Worm (Caenorhabditis elegans) whole organism, L2 larva: ENCODE data around the gene fdgt-1.
"Not testable (repeated sequence)": the region's sequence is repeated elsewhere in the genome, so short reads cannot be mapped to it uniquely, and the experiment has no call there.

Source experiments
- C34F6.9 ChIP-seq: fragments of 150-350 bp; optimal IDR thresholded peaks from 2 replicates; lab custom pipeline; 2014; ENCODE audit warnings: missing biosample characterization, missing genetic modification characterization
- R02D3.7 ChIP-seq: fragments of 150-350 bp; optimal IDR thresholded peaks from 2 replicates; lab custom pipeline; 2014; ENCODE audit warnings: missing biosample characterization, missing genetic modification characterization
- ZK546.5 ChIP-seq: sonication (generic microtip); optimal IDR thresholded peaks from 2 replicates; lab custom pipeline; 2017; ENCODE audit warnings: missing biosample characterization, missing genetic modification characterization
- alr-1 ChIP-seq: fragments of 150-350 bp; optimal IDR thresholded peaks from 2 replicates; lab custom pipeline; 2014; ENCODE audit warnings: missing biosample characterization, missing genetic modification characterization
- aly-2 ChIP-seq: fragments of 150-350 bp; optimal IDR thresholded peaks from 2 replicates; lab custom pipeline; 2014; ENCODE audit warnings: missing biosample characterization, missing genetic modification characterization
- ama-1 ChIP-seq: fragments of 150-350 bp; optimal IDR thresholded peaks from 2 replicates; lab custom pipeline; 2018; ENCODE audit warnings: inconsistent platforms
- blmp-1 ChIP-seq: sonication (generic microtip); optimal IDR thresholded peaks from 2 replicates; lab custom pipeline; 2017; ENCODE audit warnings: missing genetic modification characterization, mild to moderate bottlenecking, missing compliant biosample characterization, antibody characterized with exemption, moderate library complexity; ENCODE audit not compliant: insufficient read depth
- ceh-16 ChIP-seq: fragments of 150-350 bp; optimal IDR thresholded peaks from 2 replicates; lab custom pipeline; 2014; ENCODE audit warnings: missing biosample characterization, missing genetic modification characterization
- crh-2 ChIP-seq: sonication (generic microtip); optimal IDR thresholded peaks from 2 replicates; lab custom pipeline; 2017; ENCODE audit warnings: missing biosample characterization, missing genetic modification characterization
- dmd-4 ChIP-seq: sonication (generic microtip); optimal IDR thresholded peaks from 2 replicates; lab custom pipeline; 2017; ENCODE audit warnings: missing biosample characterization, missing genetic modification characterization
- elt-1 ChIP-seq: fragments of 150-350 bp; optimal IDR thresholded peaks from 2 replicates; lab custom pipeline; 2014; ENCODE audit warnings: missing biosample characterization, missing genetic modification characterization
- elt-3 ChIP-seq: sonication (generic microtip); optimal IDR thresholded peaks from 2 replicates; lab custom pipeline; 2017; ENCODE audit warnings: missing biosample characterization, missing genetic modification characterization
- fos-1 ChIP-seq: fragments of 150-350 bp; optimal IDR thresholded peaks from 2 replicates; lab custom pipeline; 2014; ENCODE audit warnings: missing biosample characterization, missing genetic modification characterization
- lin-13 ChIP-seq: fragments of 150-350 bp; optimal IDR thresholded peaks from 2 replicates; lab custom pipeline; 2014; ENCODE audit warnings: missing biosample characterization, missing genetic modification reagents, missing genetic modification characterization
- lin-39 ChIP-seq: fragments of 150-350 bp; optimal IDR thresholded peaks from 2 replicates; lab custom pipeline; 2014; ENCODE audit warnings: missing biosample characterization, missing genetic modification reagents, missing genetic modification characterization
- lsy-2 ChIP-seq, 2 experiments: fragments of 150-350 bp in 1 of 2; sonication (generic microtip) in 1 of 2; optimal IDR thresholded peaks; 2 replicates each; lab custom pipeline; 2014 to 2017; ENCODE audit warnings: missing biosample characterization in 2 of 2, missing genetic modification characterization in 2 of 2
- mab-5 ChIP-seq: fragments of 150-350 bp; optimal IDR thresholded peaks from 2 replicates; lab custom pipeline; 2014; ENCODE audit warnings: missing biosample characterization, missing genetic modification characterization
- mbf-1 ChIP-seq: sonication (generic microtip); optimal IDR thresholded peaks from 2 replicates; lab custom pipeline; 2017; ENCODE audit warnings: missing biosample characterization, missing genetic modification characterization
- nhr-10 ChIP-seq: sonication (generic microtip); optimal IDR thresholded peaks from 2 replicates; lab custom pipeline; 2017; ENCODE audit warnings: missing biosample characterization, missing genetic modification characterization
- nhr-12 ChIP-seq: fragments of 150-350 bp; optimal IDR thresholded peaks from 2 replicates; lab custom pipeline; 2014; ENCODE audit warnings: missing biosample characterization, missing genetic modification characterization
- nhr-23 ChIP-seq: fragments of 150-350 bp; optimal IDR thresholded peaks from 2 replicates; lab custom pipeline; 2014; ENCODE audit warnings: missing biosample characterization, missing genetic modification reagents, missing genetic modification characterization
- nhr-237 ChIP-seq: fragments of 150-350 bp; optimal IDR thresholded peaks from 2 replicates; lab custom pipeline; 2014; ENCODE audit warnings: missing biosample characterization, missing genetic modification characterization
- nhr-6 ChIP-seq: fragments of 150-350 bp; optimal IDR thresholded peaks from 2 replicates; lab custom pipeline; 2014; ENCODE audit warnings: missing biosample characterization, missing genetic modification characterization
- nhr-77 ChIP-seq: fragments of 150-350 bp; optimal IDR thresholded peaks from 2 replicates; lab custom pipeline; 2014; ENCODE audit warnings: missing biosample characterization, missing genetic modification characterization
- peb-1 ChIP-seq: fragments of 150-350 bp; optimal IDR thresholded peaks from 2 replicates; lab custom pipeline; 2014; ENCODE audit warnings: missing biosample characterization, missing genetic modification characterization
- sem-4 ChIP-seq: fragments of 150-350 bp; optimal IDR thresholded peaks from 2 replicates; lab custom pipeline; 2014; ENCODE audit warnings: missing biosample characterization, missing genetic modification reagents, missing genetic modification characterization
- skn-1 ChIP-seq: sonication (generic microtip); optimal IDR thresholded peaks from 2 replicates; lab custom pipeline; 2017; ENCODE audit warnings: missing biosample characterization, missing genetic modification characterization
- snpc-4 ChIP-seq: fragments of 150-350 bp; optimal IDR thresholded peaks from 2 replicates; lab custom pipeline; 2014; ENCODE audit warnings: missing biosample characterization, missing genetic modification characterization
- unc-39 ChIP-seq: fragments of 150-350 bp; optimal IDR thresholded peaks from 2 replicates; lab custom pipeline; 2014; ENCODE audit warnings: missing biosample characterization, missing genetic modification characterization
- zag-1 ChIP-seq: fragments of 150-350 bp; optimal IDR thresholded peaks from 2 replicates; lab custom pipeline; 2014; ENCODE audit warnings: missing biosample characterization, missing genetic modification characterization
- ztf-1 ChIP-seq: fragments of 200-800 bp; sonication (Bioruptor generic); conservative IDR thresholded peaks from 2 replicates; pipeline ENCODE4 v1.3.6; 2022; ENCODE audit warnings: missing genetic modification characterization, missing compliant biosample characterization
- ztf-11 ChIP-seq: sonication (generic microtip); optimal IDR thresholded peaks from 2 replicates; lab custom pipeline; 2017; ENCODE audit warnings: missing biosample characterization, missing genetic modification characterization
- ztf-4 ChIP-seq: fragments of 150-350 bp; optimal IDR thresholded peaks from 2 replicates; lab custom pipeline; 2014; ENCODE audit warnings: missing biosample characterization, missing genetic modification characterization

fdgt-1 gene

ce11 chrII:1537321-1537720 lies 33.0 kb downstream of the fdgt-1 start, which contains the start of gene fbxb-42:
TSS of gene fbxb-42 (plus strand) at chrII:1537621.
- TF ChIP-seq ceh-16 (tag; lab: Kevin White, UChicago) (no peak), lin-39 (tag; lab: Kevin White, UChicago) (no peak), skn-1 (no peak), peb-1 (no peak), ama-1 (lab: Kevin White, UChicago) (no peak)

DNA sequence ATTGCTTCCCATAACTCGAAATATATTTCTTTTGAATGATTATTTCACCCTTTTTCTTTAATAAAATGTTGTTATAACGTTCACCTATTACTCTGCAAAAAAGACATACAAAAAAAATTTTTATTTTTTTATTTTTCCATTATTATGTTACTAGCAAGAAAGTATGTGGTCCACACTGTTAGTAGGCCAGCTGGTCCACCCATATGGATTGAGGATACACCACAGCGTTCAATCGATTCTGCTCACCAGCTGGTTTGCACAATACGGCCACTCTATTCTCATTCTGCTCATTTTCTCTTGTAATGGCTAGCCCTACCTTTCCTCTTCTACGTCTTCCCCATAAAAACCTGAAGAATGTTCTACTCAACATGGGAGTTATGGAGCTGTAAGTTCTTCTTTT lies 34.2 kb downstream of the fdgt-1 start, which contains the start of gene fbxb-44:
TSS of gene fbxb-44 (plus strand) at position 301 of the 400 bp plus-strand sequence.
- TF ChIP-seq mbf-1 = no peak
- no peak for TF ChIP-seq nhr-237 (tag; lab: Kevin White, UChicago)
- TF ChIP-seq ztf-4 (tag; lab: Kevin White, UChicago) = no peak
- TF ChIP-seq nhr-6 (tag; lab: Kevin White, UChicago) = no peak
- TF ChIP-seq C34F6.9 (tag; lab: Kevin White, UChicago) = no peak
- TF ChIP-seq lsy-2 (tag; optimal IDR thresholded peaks at IDR 0.05; lab: Kevin White, UChicago) = no peak

DNA sequence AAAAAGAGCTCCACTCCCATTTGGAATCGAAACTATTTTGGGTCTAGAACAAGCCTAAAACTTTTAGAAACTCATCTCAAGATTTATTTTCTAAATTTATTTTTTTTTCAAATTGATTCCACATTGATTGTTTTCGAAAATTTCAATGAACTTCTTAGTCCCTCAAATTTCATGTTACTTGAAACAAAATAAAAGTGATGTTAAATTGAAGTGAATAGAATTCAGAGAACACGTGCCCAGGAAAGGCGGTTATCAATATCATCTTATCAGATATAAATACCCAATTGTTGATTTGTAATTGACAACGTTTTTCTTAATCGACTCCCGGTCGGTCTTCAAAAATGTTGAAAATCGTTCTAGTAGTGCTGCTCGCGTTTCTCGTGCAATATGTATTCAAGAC lies 36.3 kb downstream of the fdgt-1 start, which contains the start of gene poml-4:
TSS of gene poml-4 (plus strand) at position 301 of the 400 bp plus-strand sequence.
- not testable (repeated sequence) for TF ChIP-seq nhr-23; ZK546.5 (tag; lab: Kevin White, UChicago); mab-5

ce11 chrII:1543182-1543581 lies 38.8 kb downstream of the fdgt-1 start, which contains the start of gene K05F6.4:
TSS of gene K05F6.4 (plus strand) at chrII:1543482.
- TF ChIP-seq blmp-1 (tag; lab: Kevin White, UChicago); skn-1; ztf-1: not testable (repeated sequence)

DNA sequence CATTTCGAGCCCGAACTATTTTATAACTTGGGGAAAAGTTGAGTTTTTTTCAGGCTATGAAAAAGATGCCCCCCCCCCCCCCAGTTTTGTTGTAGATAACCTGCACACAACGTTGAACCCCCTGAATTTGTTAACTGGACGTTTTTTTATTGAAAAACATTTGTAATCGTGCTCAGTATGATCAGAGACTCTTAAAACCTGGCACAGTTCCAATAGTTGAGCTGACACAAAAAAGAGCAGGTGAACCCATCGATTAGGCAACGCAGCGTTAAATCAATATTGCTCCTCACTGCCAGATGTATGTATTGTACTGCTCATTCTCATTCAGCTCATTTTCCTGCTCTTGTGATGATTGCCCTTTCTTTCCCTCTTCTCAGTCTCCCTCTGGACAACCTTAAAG lies 41.3 kb downstream of the fdgt-1 start, which contains the start of gene K05F6.12:
TSS of gene K05F6.12 (plus strand) at position 301 of the 400 bp plus-strand sequence.
- no peak for TF ChIP-seq lin-13 (GFP tag; lab: Kevin White, UChicago)
- no peak for TF ChIP-seq nhr-10 (tag; lab: Kevin White, UChicago)
- no peak for TF ChIP-seq ZK546.5 (tag; lab: Kevin White, UChicago)
- TF ChIP-seq nhr-6 (tag; lab: Kevin White, UChicago) = no peak
- no peak for TF ChIP-seq nhr-12 (tag; lab: Kevin White, UChicago)
- no peak for TF ChIP-seq ztf-1
- TF ChIP-seq snpc-4 (tag; lab: Kevin White, UChicago) = no peak
- TF ChIP-seq unc-39 = no peak
- no peak for TF ChIP-seq lsy-2 (tag; optimal IDR thresholded peaks at IDR 0.05; lab: Kevin White, UChicago)
- TF ChIP-seq crh-2 = no peak
- TF ChIP-seq C34F6.9 (tag; lab: Kevin White, UChicago) = no peak
- TF ChIP-seq ztf-11 = no peak
- TF ChIP-seq ztf-4 (tag; lab: Kevin White, UChicago) = no peak
- no peak for TF ChIP-seq alr-1 (tag; lab: Kevin White, UChicago)
- TF ChIP-seq fos-1 (tag; lab: Kevin White, UChicago) = no peak
- no peak for TF ChIP-seq peb-1
- TF ChIP-seq nhr-77 = no peak

DNA sequence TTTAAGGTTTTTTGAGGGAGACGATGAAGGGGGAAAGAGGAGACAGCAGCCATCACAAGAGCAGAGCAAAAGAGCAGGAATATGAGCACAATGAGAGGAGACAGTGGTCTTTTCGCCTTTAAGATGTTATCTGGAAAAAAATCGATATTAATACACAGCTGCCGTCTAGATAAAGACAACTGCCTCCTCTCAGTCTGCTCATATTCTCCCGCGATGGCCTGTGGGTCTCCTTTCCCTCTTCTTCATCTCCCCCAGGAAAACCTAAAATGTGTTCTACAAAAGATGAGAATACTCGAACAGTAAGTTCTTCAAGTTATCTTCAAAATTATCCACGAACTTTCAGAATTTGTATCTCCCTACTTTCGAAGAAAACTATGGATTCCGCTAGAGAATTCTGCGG lies 46.1 kb downstream of the fdgt-1 start, which contains the start of the genes fbxb-52 and fbxb-51:
TSS of gene fbxb-52 (minus strand) at position 101 of the 400 bp plus-strand sequence.
TSS of gene fbxb-51 (plus strand) at position 212 of the 400 bp plus-strand sequence.
- TF ChIP-seq elt-3 (tag; lab: Kevin White, UChicago) (no peak), ztf-1 (no peak), aly-2 (tag; lab: Kevin White, UChicago) (no peak), nhr-77 (no peak), lin-13 (GFP tag; lab: Kevin White, UChicago) (no peak), zag-1 (tag; lab: Kevin White, UChicago) (no peak), dmd-4 (tag; lab: Kevin White, UChicago) (no peak), lin-39 (tag; lab: Kevin White, UChicago) (no peak), ZK546.5 (tag; lab: Kevin White, UChicago) (no peak), nhr-6 (tag; lab: Kevin White, UChicago) (no peak), C34F6.9 (tag; lab: Kevin White, UChicago) (no peak), elt-1 (tag; lab: Kevin White, UChicago) (no peak), ztf-4 (tag; lab: Kevin White, UChicago) (no peak), nhr-12 (tag; lab: Kevin White, UChicago) (no peak), R02D3.7 (tag; lab: Kevin White, UChicago) (no peak), sem-4 (tag; lab: Kevin White, UChicago) (no peak)
